Fruit fly (Drosophila melanogaster) whole organism, embryonic: ENCODE data around the gene CG15263.

Source experiments
- Abd-B ChIP-seq: fragments of 200-800 bp; sonication (Bioruptor generic); optimal IDR thresholded peaks from 2 replicates; lab custom pipeline; 2018; ENCODE audit warnings: missing biosample characterization, mild to moderate bottlenecking, missing genetic modification characterization, moderate library complexity
- CG10979 ChIP-seq: fragments of 200-800 bp; sonication (Bioruptor generic); optimal IDR thresholded peaks from 2 replicates; lab custom pipeline; 2018; ENCODE audit warnings: missing biosample characterization, mild to moderate bottlenecking, missing genetic modification characterization, moderate library complexity
- CG11085 ChIP-seq: fragments of 200-800 bp; sonication (Bioruptor generic); IDR thresholded peaks from 2 replicates; pipeline ENCODE4 v1.3.6; 2022; ENCODE audit warnings: missing biosample characterization, missing genetic modification characterization
- CG11695 ChIP-seq: fragments of 200-800 bp; sonication (Bioruptor generic); IDR thresholded peaks from 3 replicates; pipeline ENCODE4 v1.3.6; 2022; ENCODE audit warnings: missing biosample characterization, missing genetic modification characterization
- CG12236 ChIP-seq: fragments of 200-800 bp; sonication (Bioruptor generic); optimal IDR thresholded peaks from 2 replicates; lab custom pipeline; 2016; ENCODE audit warnings: missing biosample characterization, missing genetic modification characterization
- CG12769 ChIP-seq: fragments of 200-800 bp; sonication (Bioruptor generic); optimal IDR thresholded peaks from 2 replicates; lab custom pipeline; 2019; ENCODE audit warnings: missing biosample characterization, mild to moderate bottlenecking, missing genetic modification characterization, moderate library complexity
- CG14860 ChIP-seq: fragments of 200-800 bp; sonication (Bioruptor generic); IDR thresholded peaks from 3 replicates; pipeline ENCODE4 v1.3.6; 2022; ENCODE audit warnings: missing biosample characterization, missing genetic modification characterization; ENCODE audit not compliant: partially characterized antibody
- CG15479 ChIP-seq: fragments of 200-800 bp; sonication (Bioruptor generic); optimal IDR thresholded peaks from 3 replicates; lab custom pipeline; 2019; ENCODE audit warnings: missing biosample characterization, mild to moderate bottlenecking, missing genetic modification characterization, moderate library complexity
- CG15696 ChIP-seq: fragments of 200-800 bp; sonication (Bioruptor generic); optimal IDR thresholded peaks from 2 replicates; lab custom pipeline; 2019; ENCODE audit warnings: missing biosample characterization, mild to moderate bottlenecking, missing genetic modification characterization, moderate library complexity
- CG1647 ChIP-seq: fragments of 200-800 bp; sonication (Bioruptor generic); optimal IDR thresholded peaks from 3 replicates; lab custom pipeline; 2016; ENCODE audit warnings: missing biosample characterization, missing genetic modification characterization
- CG18262 ChIP-seq: fragments of 200-800 bp; optimal IDR thresholded peaks from 3 replicates; lab custom pipeline; 2019; ENCODE audit warnings: missing biosample characterization, mild to moderate bottlenecking, missing genetic modification characterization, moderate library complexity
- CG18599 ChIP-seq: fragments of 200-800 bp; sonication (Bioruptor generic); optimal IDR thresholded peaks from 3 replicates; lab custom pipeline; 2017; ENCODE audit warnings: missing biosample characterization, missing genetic modification characterization, mild to moderate bottlenecking, moderate library complexity, missing genetic modification reagents
- CG2199 ChIP-seq: fragments of 200-800 bp; sonication (Bioruptor generic); IDR thresholded peaks from 3 replicates; pipeline ENCODE4 v1.3.6; 2022; ENCODE audit warnings: missing biosample characterization, missing genetic modification characterization
- CG34376 ChIP-seq: fragments of 200-800 bp; sonication (Bioruptor generic); optimal IDR thresholded peaks from 2 replicates; lab custom pipeline; 2018; ENCODE audit warnings: missing biosample characterization, mild to moderate bottlenecking, missing genetic modification characterization
- CG6654 ChIP-seq: fragments of 200-800 bp; sonication (Bioruptor generic); optimal IDR thresholded peaks from 2 replicates; lab custom pipeline; 2017; ENCODE audit warnings: missing biosample characterization, mild to moderate bottlenecking, missing genetic modification characterization
- CG7786 ChIP-seq: fragments of 200-800 bp; sonication (Bioruptor generic); optimal IDR thresholded peaks from 2 replicates; lab custom pipeline; 2016; ENCODE audit warnings: missing biosample characterization, missing genetic modification characterization
- CG7987 ChIP-seq: fragments of 200-800 bp; sonication (Bioruptor generic); optimal IDR thresholded peaks from 2 replicates; lab custom pipeline; 2018; ENCODE audit warnings: missing biosample characterization, mild to moderate bottlenecking, missing genetic modification characterization, moderate library complexity
- CG8290 ChIP-seq, 3 experiments: fragments of 200-800 bp; sonication (Bioruptor generic); optimal IDR thresholded peaks; 2 replicates each; lab custom pipeline; 2016 to 2019; ENCODE audit warnings: missing biosample characterization in 3 of 3, missing genetic modification characterization in 3 of 3, mild to moderate bottlenecking in 2 of 3, moderate library complexity in 1 of 3
- CG8359 ChIP-seq: fragments of 200-800 bp; sonication (Bioruptor generic); optimal IDR thresholded peaks from 2 replicates; lab custom pipeline; 2017; ENCODE audit warnings: missing biosample characterization, mild to moderate bottlenecking, missing genetic modification characterization, borderline replicate concordance
- CG8765 ChIP-seq: fragments of 200-800 bp; sonication (Bioruptor generic); IDR thresholded peaks from 2 replicates; pipeline ENCODE4 v1.3.6; 2022; ENCODE audit warnings: missing biosample characterization, missing genetic modification characterization
- Deaf1 ChIP-seq: fragments of 200-800 bp; optimal IDR thresholded peaks from 3 replicates; lab custom pipeline; 2019; ENCODE audit warnings: missing biosample characterization, mild to moderate bottlenecking, missing genetic modification characterization, moderate library complexity
- Doc3 ChIP-seq: fragments of 200-800 bp; sonication (Bioruptor generic); IDR thresholded peaks from 3 replicates; pipeline ENCODE4 v1.3.6; 2022; ENCODE audit warnings: missing biosample characterization, missing genetic modification characterization; ENCODE audit not compliant: partially characterized antibody
- Dref ChIP-seq: fragments of 200-800 bp; sonication (Bioruptor generic); IDR thresholded peaks from 2 replicates; pipeline ENCODE4 v1.3.6; 2022; ENCODE audit warnings: missing biosample characterization, missing genetic modification characterization
- Drgx ChIP-seq: fragments of 200-800 bp; sonication (Bioruptor generic); IDR thresholded peaks from 2 replicates; pipeline ENCODE4 v1.3.6; 2022; ENCODE audit warnings: missing biosample characterization, missing genetic modification characterization
- Elba2 ChIP-seq: fragments of 200-800 bp; sonication (Bioruptor generic); optimal IDR thresholded peaks from 3 replicates; lab custom pipeline; 2016; ENCODE audit warnings: missing biosample characterization, missing genetic modification characterization
- Ets65A ChIP-seq: fragments of 200-800 bp; sonication (Bioruptor generic); peaks from one replicate; lab custom pipeline; 2016; ENCODE audit warnings: missing biosample characterization, missing genetic modification characterization
- Lhr ChIP-seq: fragments of 200-800 bp; sonication (Bioruptor generic); optimal IDR thresholded peaks from 3 replicates; lab custom pipeline; 2017; ENCODE audit warnings: mild to moderate bottlenecking, missing biosample characterization, missing genetic modification reagents, missing genetic modification characterization
- NfI ChIP-seq: fragments of 200-800 bp; sonication (Bioruptor generic); optimal IDR thresholded peaks from 3 replicates; lab custom pipeline; 2018; ENCODE audit warnings: missing biosample characterization, mild to moderate bottlenecking, missing genetic modification characterization, moderate library complexity
- Opbp ChIP-seq: fragments of 200-800 bp; sonication (Bioruptor generic); IDR thresholded peaks from 3 replicates; pipeline ENCODE4 v1.3.6; 2022; ENCODE audit warnings: missing biosample characterization, missing genetic modification characterization; ENCODE audit not compliant: partially characterized antibody
- Optix ChIP-seq: fragments of 200-800 bp; sonication (Bioruptor generic); IDR thresholded peaks from 3 replicates; pipeline ENCODE4 v1.3.6; 2022; ENCODE audit warnings: missing biosample characterization, missing genetic modification characterization
- PHDP ChIP-seq: fragments of 200-800 bp; sonication (Bioruptor generic); optimal IDR thresholded peaks from 3 replicates; lab custom pipeline; 2018; ENCODE audit warnings: missing biosample characterization, mild to moderate bottlenecking, missing genetic modification characterization, moderate library complexity
- Sin3A ChIP-seq: fragments of >200 bp; optimal IDR thresholded peaks from 2 replicates; lab custom pipeline; 2018
- bbx ChIP-seq: fragments of 200-800 bp; sonication (Bioruptor generic); IDR thresholded peaks from 2 replicates; pipeline ENCODE4 v1.3.6; 2022; ENCODE audit warnings: missing biosample characterization, missing genetic modification characterization; ENCODE audit not compliant: partially characterized antibody
- cato ChIP-seq: fragments of 200-800 bp; sonication (Bioruptor generic); optimal IDR thresholded peaks from 2 replicates; lab custom pipeline; 2016; ENCODE audit warnings: missing biosample characterization, missing genetic modification characterization, borderline replicate concordance
- cwo ChIP-seq: fragments of 200-800 bp; sonication (Bioruptor generic); optimal IDR thresholded peaks from 3 replicates; lab custom pipeline; 2017; ENCODE audit warnings: missing biosample characterization, missing genetic modification characterization, mild to moderate bottlenecking, moderate library complexity, missing genetic modification reagents
- da ChIP-seq: fragments of 200-800 bp; sonication (Bioruptor generic); optimal IDR thresholded peaks from 2 replicates; lab custom pipeline; 2016; ENCODE audit warnings: missing biosample characterization, missing genetic modification characterization
- eve ChIP-seq, 2 experiments: fragments of >200 bp; optimal IDR thresholded peaks; 2 replicates each; lab custom pipeline; 2017; ENCODE audit warnings: missing biosample characterization in 2 of 2, missing genetic modification characterization in 2 of 2
- fd96Cb ChIP-seq: fragments of 200-800 bp; sonication (Bioruptor generic); optimal IDR thresholded peaks from 2 replicates; lab custom pipeline; 2018; ENCODE audit warnings: missing biosample characterization, mild to moderate bottlenecking, missing genetic modification characterization, moderate library complexity
- gcm2 ChIP-seq: fragments of 200-800 bp; sonication (Bioruptor generic); optimal IDR thresholded peaks from 2 replicates; lab custom pipeline; 2016; ENCODE audit warnings: missing biosample characterization, missing genetic modification characterization
- gfzf ChIP-seq: fragments of 200-800 bp; sonication (Bioruptor generic); optimal IDR thresholded peaks from 2 replicates; lab custom pipeline; 2016; ENCODE audit warnings: missing biosample characterization, mild to moderate bottlenecking, missing genetic modification characterization, moderate library complexity
- grau ChIP-seq: fragments of 200-800 bp; optimal IDR thresholded peaks from 3 replicates; lab custom pipeline; 2019; ENCODE audit warnings: missing biosample characterization, mild to moderate bottlenecking, missing genetic modification characterization, moderate library complexity
- h ChIP-seq: fragments of >200 bp; optimal IDR thresholded peaks from 2 replicates; lab custom pipeline; 2017
- ken ChIP-seq: fragments of 200-800 bp; sonication (Bioruptor generic); IDR thresholded peaks from 3 replicates; pipeline ENCODE4 v1.3.6; 2022; ENCODE audit warnings: missing biosample characterization, missing genetic modification characterization
- psq ChIP-seq: fragments of 200-800 bp; sonication (Bioruptor generic); optimal IDR thresholded peaks from 2 replicates; lab custom pipeline; 2017; ENCODE audit warnings: missing biosample characterization, missing genetic modification characterization
- schlank ChIP-seq: fragments of 200-800 bp; sonication (Bioruptor generic); optimal IDR thresholded peaks from 2 replicates; lab custom pipeline; 2018; ENCODE audit warnings: missing biosample characterization, mild to moderate bottlenecking, missing genetic modification characterization
- slbo ChIP-seq: fragments of 200-800 bp; sonication (Bioruptor generic); IDR thresholded peaks from 2 replicates; pipeline ENCODE4 v1.3.6; 2022; ENCODE audit warnings: missing biosample characterization, missing genetic modification characterization
- tin ChIP-seq: fragments of 200-800 bp; sonication (Bioruptor generic); optimal IDR thresholded peaks from 3 replicates; lab custom pipeline; 2016; ENCODE audit warnings: missing biosample characterization, missing genetic modification characterization
- trh ChIP-seq: fragments of 200-800 bp; sonication (Bioruptor generic); optimal IDR thresholded peaks from 2 replicates; lab custom pipeline; 2016; ENCODE audit warnings: missing biosample characterization, missing genetic modification characterization

The CG15263 gene

DNA sequence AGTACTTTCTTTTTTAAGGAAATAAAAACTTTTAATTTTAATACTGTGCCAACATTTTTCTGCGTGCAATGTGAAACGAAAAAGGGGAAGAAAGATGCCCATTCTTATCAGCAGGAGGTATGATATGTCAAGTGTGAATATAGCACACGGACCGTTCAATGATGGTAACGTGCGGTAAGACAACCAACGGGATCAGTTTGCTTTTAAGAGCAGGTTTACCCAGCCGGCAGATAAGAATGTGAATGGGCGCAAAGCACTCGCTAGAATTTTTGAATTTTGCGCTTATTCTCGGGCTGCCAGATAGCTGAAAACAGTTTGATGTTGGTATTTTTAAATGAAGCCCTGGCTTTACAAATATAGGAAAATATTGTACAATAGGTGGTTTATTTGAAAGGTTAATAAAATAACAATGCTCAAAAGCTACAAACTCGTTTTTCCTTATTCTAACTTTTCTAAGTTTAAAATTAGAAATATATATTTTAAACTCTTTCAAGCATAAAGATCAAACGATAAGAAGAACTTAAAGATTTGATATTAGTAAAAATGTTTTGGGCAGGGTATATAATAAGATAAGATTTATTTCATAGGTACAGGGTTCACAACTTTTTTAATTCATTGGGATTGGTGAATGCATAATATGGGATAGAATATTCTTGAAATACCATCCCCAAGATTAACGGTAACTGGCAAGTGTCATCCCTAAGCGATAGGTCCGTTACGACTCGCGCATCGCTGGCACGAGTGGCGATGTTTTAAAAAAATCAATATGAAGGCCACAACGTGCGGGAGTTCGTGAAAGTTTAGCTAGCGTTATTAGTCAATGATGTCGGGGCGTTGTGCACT is 36.4 kb upstream of the CG15263 start, which contains the start of gene dao (continued):
- TF ChIP-seq CG15696 = peak; percentile 45
- peak; percentile 45 for TF ChIP-seq CG15479 (GFP tag; lab: Kevin White, UChicago)
- peak; percentile 20 for TF ChIP-seq gfzf (GFP tag; lab: Kevin White, UChicago)
- TF ChIP-seq CG8359 (GFP tag; lab: Kevin White, UChicago) = no peak
- TF ChIP-seq CG11085 (GFP tag; lab: Robert Waterston, UW) = 0 out of 2 replicates have a peak, but pooled peaks have one; percentile 31
- TF ChIP-seq trh (GFP tag; lab: Kevin White, UChicago) = no peak
- TF ChIP-seq gcm2 = no peak
- TF ChIP-seq Dref (GFP tag; lab: Robert Waterston, UW) = 0 out of 2 replicates have a peak, but pooled peaks have one; percentile 37
- TF ChIP-seq grau (tag; lab: Kevin White, UChicago) = peak; percentile 58
- peak; percentile 70 for TF ChIP-seq CG14860
- TF ChIP-seq Deaf1 (tag; lab: Kevin White, UChicago) = peak; percentile 22
- peak; percentile 33; the same call in 1 of the 3 replicates for TF ChIP-seq CG2199 (GFP tag; lab: Robert Waterston, UW)
- peak; percentile 72 for TF ChIP-seq slbo (GFP tag; lab: Robert Waterston, UW)
- no peak for TF ChIP-seq ken (GFP tag; lab: Robert Waterston, UW)
- no peak for TF ChIP-seq CG34376 (GFP tag; lab: Kevin White, UChicago)
- no peak for TF ChIP-seq CG7987 (GFP tag; lab: Kevin White, UChicago)
- TF ChIP-seq cato (GFP tag; lab: Kevin White, UChicago) = peak; percentile 34
- TF ChIP-seq da (GFP tag; lab: Kevin White, UChicago) = no peak
- no peak for TF ChIP-seq CG7786 (GFP tag; lab: Kevin White, UChicago)
- peak; percentile 97 for TF ChIP-seq Ets65A (GFP tag; lab: Kevin White, UChicago)
- peak; percentile 6 for TF ChIP-seq Sin3A (lab: Kevin White, UChicago)
- peak; percentile 15 for TF ChIP-seq NfI (GFP tag; lab: Kevin White, UChicago)
- TF ChIP-seq bbx = peak; percentile 78
- TF ChIP-seq CG18262 = peak; percentile 46
- TF ChIP-seq CG8765 (GFP tag; lab: Robert Waterston, UW) = no peak
- peak; percentile 85 for TF ChIP-seq Opbp
- no peak for TF ChIP-seq h (lab: Kevin White, UChicago)
- TF ChIP-seq Drgx (GFP tag; lab: Robert Waterston, UW) = no peak
- peak; percentile 73 for TF ChIP-seq Doc3 (GFP tag; lab: Robert Waterston, UW)
- TF ChIP-seq CG11695 (GFP tag; lab: Robert Waterston, UW) = no peak
- no peak for TF ChIP-seq CG12236
- TF ChIP-seq CG8290 (GFP tag; optimal IDR thresholded peaks at IDR 0.05; lab: Kevin White, UChicago) = no peak
- TF ChIP-seq CG8290 (tag; optimal IDR thresholded peaks at IDR 0.05; lab: Kevin White, UChicago) = peak in 1 of 2 experiments; percentile 57
- no peak for TF ChIP-seq Elba2
- no peak for TF ChIP-seq CG10979
- peak; percentile 58 for TF ChIP-seq Lhr
- TF ChIP-seq psq (GFP tag; lab: Kevin White, UChicago) = no peak
- peak; percentile 36 for TF ChIP-seq PHDP (tag; lab: Kevin White, UChicago)
- TF ChIP-seq cwo = no peak
- TF ChIP-seq schlank (tag; lab: Kevin White, UChicago) = no peak
- peak; percentile 45 for TF ChIP-seq Abd-B
- no peak for TF ChIP-seq eve (GFP tag; optimal IDR thresholded peaks at IDR 0.05; lab: Kevin White, UChicago)
- TF ChIP-seq CG1647 (GFP tag; lab: Kevin White, UChicago) = no peak
- TF ChIP-seq tin (GFP tag; lab: Kevin White, UChicago) = peak; percentile 68
- TF ChIP-seq fd96Cb = peak; percentile 42
- TF ChIP-seq CG18599 (GFP tag; lab: Kevin White, UChicago) = peak; percentile 54
- TF ChIP-seq CG6654 = no peak
- peak; percentile 60 for TF ChIP-seq CG12769
- TF ChIP-seq Optix (GFP tag; lab: Robert Waterston, UW) = no peak
